Fruit fly (Drosophila melanogaster): ENCODE measurements around the gene mthl7.

- TF ChIP-seq CG8478 (optimal IDR thresholded peaks at IDR 0.05), result no peak
- TF ChIP-seq usp (GFP tag; optimal IDR thresholded peaks at IDR 0.05), result no peak
- TF ChIP-seq psq (optimal IDR thresholded peaks at IDR 0.05), result no peak
These were observed 48.6 kb upstream of the mthl7 start, which contains the start of gene eIF4E3 for dm6 chr3L:8228924-8229323.
